Fruit fly (Drosophila melanogaster) whole organism, wandering third instar larva: Measurements from ENCODE around the gene Ir75d.

Source experiments
- Abd-B ChIP-seq: fragments of >200 bp; optimal IDR thresholded peaks from 2 replicates; lab custom pipeline; 2017; ENCODE audit warnings: missing biosample characterization, missing genetic modification characterization
- CG32264 ChIP-seq: fragments of 200-800 bp; sonication (Bioruptor generic); optimal IDR thresholded peaks from 2 replicates; lab custom pipeline; 2016; ENCODE audit warnings: missing biosample characterization, missing genetic modification characterization
- CG9705 ChIP-seq: fragments of 200-800 bp; sonication (Bioruptor generic); optimal IDR thresholded peaks from 2 replicates; lab custom pipeline; 2018; ENCODE audit warnings: missing biosample characterization, mild to moderate bottlenecking, missing genetic modification characterization
- CrebA ChIP-seq: fragments of 200-800 bp; sonication (Bioruptor generic); optimal IDR thresholded peaks from 2 replicates; lab custom pipeline; 2016; ENCODE audit warnings: missing biosample characterization, mild to moderate bottlenecking, missing genetic modification characterization, borderline replicate concordance
- Dfd ChIP-seq: fragments of >200 bp; optimal IDR thresholded peaks from 2 replicates; lab custom pipeline; 2017; ENCODE audit warnings: missing biosample characterization, missing genetic modification characterization
- Dif ChIP-seq: fragments of 200-275, 200-300 bp; sonication (Bioruptor generic); optimal IDR thresholded peaks from 2 replicates; lab custom pipeline; 2018; ENCODE audit warnings: missing biosample characterization, missing genetic modification characterization; ENCODE audit not compliant: partially characterized antibody
- GATAd ChIP-seq: sonication (Bioruptor generic); optimal IDR thresholded peaks from 2 replicates; lab custom pipeline; 2016; ENCODE audit warnings: missing biosample characterization, missing genetic modification characterization
- HLH106 ChIP-seq: fragments of 200-800 bp; optimal IDR thresholded peaks from 3 replicates; lab custom pipeline; 2019; ENCODE audit warnings: missing biosample characterization, mild to moderate bottlenecking, missing genetic modification characterization, moderate library complexity
- Hnf4 ChIP-seq: fragments of 200-800 bp; sonication (Bioruptor generic); optimal IDR thresholded peaks from 2 replicates; lab custom pipeline; 2016; ENCODE audit warnings: missing biosample characterization, mild to moderate bottlenecking, missing genetic modification characterization
- Hr78 ChIP-seq: fragments of >200 bp; optimal IDR thresholded peaks from 2 replicates; lab custom pipeline; 2017; ENCODE audit warnings: missing biosample characterization, missing genetic modification characterization
- Hr83 ChIP-seq: fragments of 200-300 bp; sonication (Bioruptor generic); optimal IDR thresholded peaks from 2 replicates; lab custom pipeline; 2016; ENCODE audit warnings: missing biosample characterization, mild to moderate bottlenecking, missing genetic modification characterization, moderate library complexity; ENCODE audit not compliant: poor library complexity, severe bottlenecking
- Jra ChIP-seq: sonication (Bioruptor generic); optimal IDR thresholded peaks from 2 replicates; lab custom pipeline; 2016; ENCODE audit warnings: missing biosample characterization, missing genetic modification characterization
- Mio ChIP-seq: sonication (Bioruptor generic); optimal IDR thresholded peaks from 2 replicates; lab custom pipeline; 2016; ENCODE audit warnings: missing biosample characterization, missing genetic modification characterization
- Myc ChIP-seq: fragments of >200 bp; optimal IDR thresholded peaks from 2 replicates; lab custom pipeline; 2017
- N ChIP-seq: fragments of >200 bp; optimal IDR thresholded peaks from 2 replicates; lab custom pipeline; 2018; ENCODE audit warnings: missing biosample characterization, missing external identifiers, missing genetic modification characterization
- OdsH ChIP-seq: fragments of 200-800 bp; sonication (Bioruptor generic); optimal IDR thresholded peaks from 2 replicates; lab custom pipeline; 2016; ENCODE audit warnings: missing biosample characterization, mild to moderate bottlenecking, missing genetic modification characterization
- Rel ChIP-seq, 2 experiments: fragments of 200-800 bp; sonication (Bioruptor generic) in 1 of 2; optimal IDR thresholded peaks; 2 replicates in 1 of 2; 3 replicates in 1 of 2; lab custom pipeline; 2016 to 2019; ENCODE audit warnings: mild to moderate bottlenecking in 2 of 2, missing biosample characterization in 2 of 2, missing genetic modification characterization in 2 of 2, moderate library complexity in 1 of 2
- Sp1 ChIP-seq: fragments of 200-800 bp; sonication (Bioruptor generic); optimal IDR thresholded peaks from 3 replicates; lab custom pipeline; 2019; ENCODE audit warnings: missing biosample characterization, mild to moderate bottlenecking, missing genetic modification characterization, moderate library complexity
- Vsx2 ChIP-seq: fragments of 200-300, 225-300 bp; sonication (Bioruptor generic); optimal IDR thresholded peaks from 2 replicates; lab custom pipeline; 2018; ENCODE audit warnings: missing biosample characterization, missing genetic modification characterization; ENCODE audit not compliant: partially characterized antibody
- br ChIP-seq: fragments of 200-800 bp; sonication (Bioruptor generic); optimal IDR thresholded peaks from 2 replicates; lab custom pipeline; 2016; ENCODE audit warnings: missing biosample characterization, missing genetic modification characterization
- brk ChIP-seq: fragments of 200-800 bp; sonication (Bioruptor generic); optimal IDR thresholded peaks from 2 replicates; lab custom pipeline; 2016; ENCODE audit warnings: missing biosample characterization, mild to moderate bottlenecking, missing genetic modification characterization
- dl ChIP-seq, 2 experiments: fragments of 175-275, 200-275 bp in 1 of 2; fragments of 200-275 bp in 1 of 2; sonication (Bioruptor generic); optimal IDR thresholded peaks; lab custom pipeline; 2018; ENCODE audit warnings: mild to moderate bottlenecking in 2 of 2, missing biosample characterization in 2 of 2, missing genetic modification characterization in 2 of 2, moderate library complexity in 2 of 2; ENCODE audit not compliant: partially characterized antibody in 2 of 2, insufficient read depth in 1 of 2
- dmrt93B ChIP-seq: fragments of 200-800 bp; sonication (Bioruptor generic); optimal IDR thresholded peaks from 2 replicates; lab custom pipeline; 2018; ENCODE audit warnings: missing biosample characterization, mild to moderate bottlenecking, missing genetic modification characterization
- dsf ChIP-seq: sonication (Bioruptor generic); optimal IDR thresholded peaks from 2 replicates; lab custom pipeline; 2016; ENCODE audit warnings: missing biosample characterization, missing genetic modification characterization, borderline replicate concordance
- ey ChIP-seq: fragments of 200-800 bp; sonication (Bioruptor generic); optimal IDR thresholded peaks from 2 replicates; lab custom pipeline; 2016; ENCODE audit warnings: missing biosample characterization, missing genetic modification characterization
- foxo ChIP-seq, 2 experiments: fragments of 200-800 bp; sonication (Bioruptor generic); optimal IDR thresholded peaks; 2 replicates in 1 of 2; 3 replicates in 1 of 2; lab custom pipeline; 2016 to 2017; ENCODE audit warnings: missing biosample characterization in 2 of 2, missing genetic modification characterization in 2 of 2
- fru ChIP-seq: fragments of 200-800 bp; sonication (Bioruptor generic); optimal IDR thresholded peaks from 3 replicates; lab custom pipeline; 2016; ENCODE audit warnings: missing biosample characterization, mild to moderate bottlenecking, missing genetic modification characterization
- h ChIP-seq: fragments of 200-800 bp; sonication (Bioruptor generic); optimal IDR thresholded peaks from 3 replicates; lab custom pipeline; 2016; ENCODE audit warnings: missing biosample characterization, mild to moderate bottlenecking, missing genetic modification characterization
- jim ChIP-seq: fragments of 175-275, 200-325 bp; sonication (Bioruptor generic); optimal IDR thresholded peaks from 2 replicates; lab custom pipeline; 2016; ENCODE audit warnings: missing biosample characterization, mild to moderate bottlenecking, missing genetic modification characterization
- lola ChIP-seq: fragments of >200 bp; optimal IDR thresholded peaks from 2 replicates; lab custom pipeline; 2017; ENCODE audit warnings: missing biosample characterization, missing genetic modification characterization
- pan ChIP-seq: fragments of >200 bp; optimal IDR thresholded peaks from 2 replicates; lab custom pipeline; 2017
- psq ChIP-seq: fragments of 200-800 bp; sonication (Bioruptor generic); optimal IDR thresholded peaks from 3 replicates; lab custom pipeline; 2017; ENCODE audit warnings: missing biosample characterization, mild to moderate bottlenecking, missing genetic modification characterization, moderate library complexity
- rgr ChIP-seq: fragments of 200-800 bp; sonication (Bioruptor generic); optimal IDR thresholded peaks from 3 replicates; lab custom pipeline; 2016; ENCODE audit warnings: missing biosample characterization, mild to moderate bottlenecking, missing genetic modification characterization
- sage ChIP-seq: fragments of 200-800 bp; sonication (Bioruptor generic); optimal IDR thresholded peaks from 2 replicates; lab custom pipeline; 2016; ENCODE audit warnings: missing biosample characterization, mild to moderate bottlenecking, missing genetic modification characterization
- sv ChIP-seq: fragments of 200-800 bp; sonication (Bioruptor generic); optimal IDR thresholded peaks from 3 replicates; lab custom pipeline; 2016; ENCODE audit warnings: missing biosample characterization, missing genetic modification characterization
- tai ChIP-seq: sonication (Bioruptor generic); optimal IDR thresholded peaks from 2 replicates; lab custom pipeline; 2016; ENCODE audit warnings: missing biosample characterization, missing genetic modification characterization
- usp ChIP-seq: fragments of >200 bp; optimal IDR thresholded peaks from 2 replicates; lab custom pipeline; 2017; ENCODE audit warnings: missing biosample characterization, missing genetic modification characterization
- woc ChIP-seq: sonication (Bioruptor generic); optimal IDR thresholded peaks from 2 replicates; lab custom pipeline; 2016; ENCODE audit warnings: missing biosample characterization, mild to moderate bottlenecking, missing genetic modification characterization

Gene Ir75d

DNA sequence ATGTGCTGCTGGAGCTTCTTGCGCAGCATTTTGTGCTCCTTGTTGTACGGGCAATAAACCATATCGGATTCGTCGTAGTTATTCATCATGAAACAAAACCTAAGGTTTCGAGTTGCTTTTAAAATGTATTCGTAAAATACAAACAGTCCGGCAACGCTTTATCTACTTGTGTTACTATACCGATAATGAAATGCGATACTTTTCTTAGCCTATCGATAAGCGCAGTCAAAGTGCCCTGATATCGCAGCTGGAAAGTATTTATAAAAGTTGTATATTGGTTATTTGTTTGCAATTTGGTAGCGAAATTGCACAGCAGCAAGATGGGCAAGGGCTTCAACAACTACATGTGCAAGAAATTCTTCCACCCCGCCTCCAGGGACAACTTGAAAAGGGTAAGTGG is 9.6 kb downstream of the Ir75d start, which contains the start of the genes arx and CG6843:
TSS of gene arx (minus strand) at position 144 of the 400 bp plus-strand sequence.
TSS of gene CG6843 (plus strand) at position 184 of the 400 bp plus-strand sequence.
- TF ChIP-seq CrebA (GFP tag; lab: Kevin White, UChicago) (no peak), psq (GFP tag; lab: Kevin White, UChicago) (peak; percentile 54), Rel (GFP tag; optimal IDR thresholded peaks at IDR 0.05; lab: Kevin White, UChicago) (no peak), Rel (tag; optimal IDR thresholded peaks at IDR 0.05; lab: Kevin White, UChicago) (peak; percentile 91), fru (GFP tag; lab: Kevin White, UChicago) (peak; percentile 35), lola (GFP tag; lab: Kevin White, UChicago) (no peak), sv (GFP tag; lab: Kevin White, UChicago) (no peak), Hr83 (GFP tag; lab: Kevin White, UChicago) (peak; percentile 33), Jra (no peak), dl (GFP tag; optimal IDR thresholded peaks at IDR 0.05; lab: Kevin White, UChicago; ENCODE audit: insufficient read depth in 1 of 2, partially characterized antibody in 2 of 2) (no peak), rgr (GFP tag; lab: Kevin White, UChicago) (peak; percentile 22), Abd-B (no peak), woc (GFP tag; lab: Kevin White, UChicago) (no peak)
- TF ChIP-seq, all 38 proteins: peak for 5

DNA sequence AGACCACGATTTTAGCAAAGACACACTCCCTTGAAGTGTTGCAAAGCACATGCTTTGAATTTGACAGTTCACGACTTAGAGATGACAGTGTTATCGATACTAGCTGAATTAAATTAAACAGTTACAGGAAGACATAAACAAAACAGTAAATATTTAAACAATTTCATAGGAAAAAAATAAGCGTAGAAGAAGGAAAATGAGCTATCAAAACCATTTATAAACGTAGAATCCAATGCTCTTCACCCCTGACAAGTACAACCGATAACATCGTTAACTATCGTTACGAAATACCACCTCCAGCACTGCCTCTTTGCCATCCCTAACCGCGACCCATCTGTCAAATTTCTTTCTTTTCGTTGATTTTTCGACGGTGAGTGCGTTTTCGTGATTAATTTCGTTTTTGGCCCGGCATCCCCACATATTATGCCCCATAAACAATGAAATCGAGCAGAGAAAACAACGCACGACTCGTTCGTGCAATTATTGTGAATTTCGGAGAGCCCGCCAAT is 12.2 kb downstream of the Ir75d start, which contains the start of gene RpL26:
TSS of gene RpL26 (plus strand) at position 106 of the 509 bp plus-strand sequence.
- peak; percentile 22 for TF ChIP-seq CG32264
- TF ChIP-seq HLH106 (tag; lab: Kevin White, UChicago), result peak; percentile 75
- TF ChIP-seq Dif, result no peak
- peak; percentile 80 for TF ChIP-seq Sp1
- TF ChIP-seq sage (GFP tag; lab: Kevin White, UChicago), result no peak
- TF ChIP-seq N (GFP tag; lab: Kevin White, UChicago), result no peak
- TF ChIP-seq foxo (GFP tag; optimal IDR thresholded peaks at IDR 0.05; lab: Kevin White, UChicago), result peak in 1 of 2 experiments; percentile 83
- TF ChIP-seq fru (GFP tag; lab: Kevin White, UChicago), result peak; percentile 77
- TF ChIP-seq rgr (GFP tag; lab: Kevin White, UChicago), result peak; percentile 80
- TF ChIP-seq Myc (lab: Kevin White, UChicago), result peak; percentile 24
- peak; percentile 56 for TF ChIP-seq Mio (GFP tag; lab: Kevin White, UChicago)
- peak; percentile 75 for TF ChIP-seq OdsH
- TF ChIP-seq brk (GFP tag; lab: Kevin White, UChicago), result no peak
- TF ChIP-seq woc (GFP tag; lab: Kevin White, UChicago), result peak; percentile 84
- no peak for TF ChIP-seq Dfd (GFP tag; lab: Kevin White, UChicago)
- no peak for TF ChIP-seq dl (GFP tag; optimal IDR thresholded peaks at IDR 0.05; lab: Kevin White, UChicago; ENCODE audit: insufficient read depth in 1 of 2, partially characterized antibody in 2 of 2)
- peak; percentile 72 for TF ChIP-seq h (GFP tag; lab: Kevin White, UChicago)
- peak; percentile 71 for TF ChIP-seq CG9705 (GFP tag; lab: Kevin White, UChicago)
- no peak for TF ChIP-seq pan (lab: Kevin White, UChicago)
- TF ChIP-seq jim (GFP tag; lab: Kevin White, UChicago), result peak; percentile 47
- peak; percentile 55 for TF ChIP-seq dsf (GFP tag; lab: Kevin White, UChicago)
- TF ChIP-seq CrebA (GFP tag; lab: Kevin White, UChicago), result no peak
- peak; percentile 81 for TF ChIP-seq Jra
- TF ChIP-seq sv (GFP tag; lab: Kevin White, UChicago), result peak; percentile 75
- peak; percentile 76 for TF ChIP-seq ey
- no peak for TF ChIP-seq Vsx2 (GFP tag; lab: Kevin White, UChicago)
- TF ChIP-seq dmrt93B (GFP tag; lab: Kevin White, UChicago), result no peak
- TF ChIP-seq Rel (GFP tag; optimal IDR thresholded peaks at IDR 0.05; lab: Kevin White, UChicago), result no peak
- TF ChIP-seq Rel (tag; optimal IDR thresholded peaks at IDR 0.05; lab: Kevin White, UChicago), result peak; percentile 32
- TF ChIP-seq psq (GFP tag; lab: Kevin White, UChicago), result peak; percentile 57
- TF ChIP-seq GATAd (GFP tag; lab: Kevin White, UChicago), result no peak
- no peak for TF ChIP-seq Abd-B
- no peak for TF ChIP-seq br (GFP tag; lab: Kevin White, UChicago)
- TF ChIP-seq Hr78 (GFP tag; lab: Kevin White, UChicago), result no peak
- no peak for TF ChIP-seq lola (GFP tag; lab: Kevin White, UChicago)
- peak; percentile 27 for TF ChIP-seq Hr83 (GFP tag; lab: Kevin White, UChicago)
- no peak for TF ChIP-seq tai (GFP tag; lab: Kevin White, UChicago)
- TF ChIP-seq usp (GFP tag; lab: Kevin White, UChicago), result no peak
- TF ChIP-seq Hnf4 (GFP tag; lab: Kevin White, UChicago), result peak; percentile 83
